Fruit fly (Drosophila melanogaster) whole organism: ENCODE results near the gene CG4577.

Source experiments
- psq ChIP-seq: fragments of >200 bp; optimal IDR thresholded peaks from 2 replicates; lab custom pipeline; 2017
- usp ChIP-seq: fragments of >200 bp; optimal IDR thresholded peaks from 2 replicates; lab custom pipeline; 2017; ENCODE audit warnings: missing biosample characterization, missing genetic modification characterization, mixed read lengths

DNA sequence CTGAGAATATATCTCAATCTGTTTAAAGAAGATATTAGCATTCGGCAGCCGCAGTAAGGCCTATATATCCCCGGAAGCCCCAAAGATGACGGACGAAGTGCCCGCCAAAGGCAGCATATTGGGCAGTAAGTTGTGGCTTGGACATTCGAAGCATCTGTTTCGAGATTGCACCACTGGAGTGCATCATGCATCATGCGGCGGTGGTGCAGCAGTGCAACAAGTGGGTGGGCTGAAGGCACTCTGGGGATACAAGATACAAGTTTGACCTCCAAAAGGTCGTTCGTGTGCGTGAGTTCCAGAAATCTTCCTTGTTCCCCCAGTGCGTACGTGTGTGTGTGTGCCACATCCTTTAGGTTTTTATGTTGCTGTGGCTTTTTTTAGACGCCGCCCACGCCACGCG is 8.8 kb downstream of the CG4577 start:
- TF ChIP-seq psq (no peak), usp (GFP tag; lab: Kevin White, UChicago) (no peak)
